Fruit fly (Drosophila melanogaster) S2 (cell line): Measurements from ENCODE around the gene CG10996.

Experiments used
- CG8478 ChIP-seq: fragments of >200 bp; optimal IDR thresholded peaks from 2 replicates; lab custom pipeline; 2018
- CTCF ChIP-seq, 2 experiments: fragments of >200 bp; optimal IDR thresholded peaks; 2 replicates each; lab custom pipeline; 2018

DNA sequence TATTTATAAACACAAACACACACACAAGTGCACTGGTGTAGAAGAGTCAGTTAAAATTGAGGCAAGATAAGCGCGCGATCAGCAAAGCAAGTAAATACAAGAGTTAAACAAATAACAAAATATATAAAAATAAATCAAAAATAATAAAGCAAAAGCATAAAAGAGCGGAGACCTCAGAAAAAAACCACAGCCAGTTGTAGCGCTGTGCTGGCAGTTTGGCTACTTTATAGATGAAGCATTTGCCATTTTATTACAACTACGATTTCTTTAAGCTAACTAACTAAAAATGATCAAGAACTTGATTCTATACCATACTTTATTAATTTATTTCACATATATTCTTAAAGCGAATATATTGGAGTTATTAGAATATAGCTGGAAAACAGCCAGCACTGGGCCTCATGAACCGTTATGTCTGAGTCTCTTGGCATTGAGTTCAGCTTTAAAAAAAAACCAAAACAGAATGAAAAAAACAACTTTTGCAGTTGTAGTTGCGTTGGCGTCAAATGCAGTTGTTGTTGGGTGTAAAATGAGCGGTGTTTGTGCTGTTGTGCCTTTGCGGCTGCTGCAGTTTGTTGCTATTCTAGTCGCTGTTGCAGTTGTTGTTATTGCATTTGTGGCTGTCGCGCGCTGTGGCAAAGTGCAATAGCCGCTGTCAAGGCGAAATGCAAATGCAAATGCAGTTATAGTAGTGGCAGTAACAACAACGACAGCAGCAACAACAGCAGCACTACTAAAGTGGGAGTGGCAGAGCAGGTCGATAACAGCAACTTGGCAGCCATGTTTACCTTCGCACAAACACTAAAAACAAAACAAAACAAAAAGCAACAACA is 49.6 kb downstream of the CG10996 start:
- TF ChIP-seq CTCF (optimal IDR thresholded peaks at IDR 0.05; lab: Kevin White, UChicago): no peak
- TF ChIP-seq CG8478 (lab: Kevin White, UChicago): no peak
